Worm (Caenorhabditis elegans) whole organism, midembryonic: ENCODE data around the gene kat-1.

Source experiments
- T22C8.4 ChIP-seq: fragments of 200-800 bp; sonication (Bioruptor generic); IDR thresholded peaks from 2 replicates; pipeline ENCODE4 v1.3.6; 2022; ENCODE audit warnings: missing genetic modification characterization, missing compliant biosample characterization
- cog-1 ChIP-seq: sonication (generic microtip); optimal IDR thresholded peaks from 2 replicates; lab custom pipeline; 2016; ENCODE audit warnings: missing genetic modification characterization, missing compliant biosample characterization
- flt-1 ChIP-seq: fragments of 200-800 bp; sonication (Bioruptor generic); IDR thresholded peaks from 2 replicates; pipeline ENCODE4 v1.3.6; 2022; ENCODE audit warnings: missing genetic modification characterization, missing compliant biosample characterization
- klf-2 ChIP-seq: fragments of 200-800 bp; sonication (Bioruptor generic); conservative IDR thresholded peaks from 2 replicates; pipeline ENCODE4 v1.3.6; 2022; ENCODE audit warnings: missing genetic modification reagents, missing genetic modification characterization, missing compliant biosample characterization
- med-1 ChIP-seq: sonication (generic microtip); optimal IDR thresholded peaks from 2 replicates; lab custom pipeline; 2017; ENCODE audit warnings: missing genetic modification characterization, mild to moderate bottlenecking, missing compliant biosample characterization, antibody characterized with exemption, missing genetic modification reagents; ENCODE audit not compliant: insufficient read depth
- ref-1 ChIP-seq: fragments of 200-800 bp; sonication (Bioruptor generic); conservative IDR thresholded peaks from 2 replicates; pipeline ENCODE4 v1.3.6; 2022; ENCODE audit warnings: missing genetic modification reagents, missing genetic modification characterization, missing compliant biosample characterization
- tab-1 ChIP-seq: fragments of 200-800 bp; sonication (Bioruptor generic); IDR thresholded peaks from 2 replicates; pipeline ENCODE4 v1.3.6; 2022; ENCODE audit warnings: missing genetic modification characterization, missing compliant biosample characterization
- ztf-23 ChIP-seq: fragments of 200-800 bp; sonication (Bioruptor generic); IDR thresholded peaks from 2 replicates; pipeline ENCODE4 v1.3.6; 2022; ENCODE audit warnings: missing genetic modification reagents, missing genetic modification characterization, missing compliant biosample characterization
- ztf-29 ChIP-seq: fragments of 200-800 bp; sonication (Bioruptor generic); IDR thresholded peaks from 2 replicates; pipeline ENCODE4 v1.3.6; 2022; ENCODE audit warnings: missing genetic modification reagents, missing genetic modification characterization, missing compliant biosample characterization

The kat-1 gene

ce11 chrII:7061730-7062129 lies 11.9 kb upstream of the kat-1 start, which contains the start of gene acs-6:
Gene acs-6, plus strand, starts transcription at chrII:7062030.
- no peak for TF ChIP-seq ztf-23
- TF ChIP-seq ref-1 = no peak
- no peak for TF ChIP-seq cog-1 (tag; lab: Kevin White, UChicago)
- no peak for TF ChIP-seq flt-1 (GFP tag; lab: Robert Waterston, UW)
- TF ChIP-seq tab-1 (GFP tag; lab: Robert Waterston, UW) = no peak
- no peak for TF ChIP-seq T22C8.4
- TF ChIP-seq klf-2 (GFP tag; lab: Robert Waterston, UW) = no peak

DNA sequence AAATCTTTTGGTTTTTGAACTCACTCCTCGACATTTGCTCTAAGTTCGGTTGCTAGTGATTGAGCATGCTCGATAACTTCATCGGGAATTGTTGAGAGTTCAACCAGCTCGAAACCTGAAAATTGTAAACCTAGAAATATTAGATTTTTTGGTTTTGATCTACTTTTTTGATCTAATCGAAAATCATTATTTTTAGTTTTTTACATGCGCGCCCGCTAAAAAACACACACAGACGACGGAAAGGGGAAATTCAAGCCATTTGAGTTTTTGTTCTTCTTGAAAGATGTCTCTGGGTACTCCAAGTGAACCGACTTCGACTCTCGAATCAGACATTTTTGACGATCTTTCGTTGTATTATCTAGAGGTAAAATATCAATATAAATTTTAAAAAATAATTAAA lies 8.2 kb upstream of the kat-1 start, which contains the start of gene nos-2:
Gene nos-2, plus strand, starts transcription at position 228 of the 400 bp plus-strand sequence.
- TF ChIP-seq ztf-23 (no peak), tab-1 (GFP tag; lab: Robert Waterston, UW) (no peak), cog-1 (tag; lab: Kevin White, UChicago) (no peak), klf-2 (GFP tag; lab: Robert Waterston, UW) (no peak)

- no peak for TF ChIP-seq flt-1 (GFP tag; lab: Robert Waterston, UW)
- no peak for TF ChIP-seq ztf-29 (GFP tag; lab: Robert Waterston, UW)
- no peak for TF ChIP-seq ref-1
- no peak for TF ChIP-seq ztf-23
- no peak for TF ChIP-seq tab-1 (GFP tag; lab: Robert Waterston, UW)
- TF ChIP-seq cog-1 (tag; lab: Kevin White, UChicago) = no peak
- TF ChIP-seq klf-2 (GFP tag; lab: Robert Waterston, UW) = no peak
- TF ChIP-seq med-1 = no peak
- TF ChIP-seq T22C8.4 = no peak
These were observed 3.7 kb upstream of the kat-1 start, which contains the start of gene him-14 for ce11 chrII:7069866-7070265. Gene him-14, minus strand, starts transcription at chrII:7069966.

- TF ChIP-seq ztf-29 (GFP tag; lab: Robert Waterston, UW) = no peak
- TF ChIP-seq tab-1 (GFP tag; lab: Robert Waterston, UW) = no peak
- TF ChIP-seq klf-2 (GFP tag; lab: Robert Waterston, UW) = no peak
These were observed 3.2 kb upstream of the kat-1 start for ce11 chrII:7070434-7070833.

DNA sequence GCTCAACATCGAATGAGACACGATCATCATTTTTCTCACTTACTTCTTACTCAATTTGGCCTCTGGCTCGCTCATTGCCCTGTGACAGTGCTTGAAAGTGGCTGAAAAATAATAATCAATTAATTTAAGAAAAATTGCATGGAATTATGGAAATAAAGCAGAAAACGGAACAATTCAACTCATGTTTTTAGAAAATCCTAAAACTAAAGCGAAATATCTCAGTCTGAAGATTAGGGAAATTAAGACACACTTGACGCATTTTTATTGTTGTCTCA lies 1.4 kb upstream of the kat-1 start, which contains the start of gene kars-1:
Gene kars-1, minus strand, starts transcription at position 101 of the 275 bp plus-strand sequence.
- no peak for TF ChIP-seq flt-1 (GFP tag; lab: Robert Waterston, UW)
- TF ChIP-seq cog-1 (tag; lab: Kevin White, UChicago) = no peak
- TF ChIP-seq ztf-29 (GFP tag; lab: Robert Waterston, UW) = no peak
- TF ChIP-seq ref-1 = no peak
- no peak for TF ChIP-seq tab-1 (GFP tag; lab: Robert Waterston, UW)
- no peak for TF ChIP-seq med-1
- no peak for TF ChIP-seq ztf-23
- no peak for TF ChIP-seq klf-2 (GFP tag; lab: Robert Waterston, UW)
- no peak for TF ChIP-seq T22C8.4

ce11 chrII:7072590-7073536 lies 751 bp upstream of the kat-1 start:
- TF ChIP-seq ztf-29 (GFP tag; lab: Robert Waterston, UW) (0 out of 2 replicates have a peak, but pooled peaks have one; percentile 41), cog-1 (tag; lab: Kevin White, UChicago) (peak; percentile 74), flt-1 (GFP tag; lab: Robert Waterston, UW) (peak; percentile 77), tab-1 (GFP tag; lab: Robert Waterston, UW) (no peak)

DNA sequence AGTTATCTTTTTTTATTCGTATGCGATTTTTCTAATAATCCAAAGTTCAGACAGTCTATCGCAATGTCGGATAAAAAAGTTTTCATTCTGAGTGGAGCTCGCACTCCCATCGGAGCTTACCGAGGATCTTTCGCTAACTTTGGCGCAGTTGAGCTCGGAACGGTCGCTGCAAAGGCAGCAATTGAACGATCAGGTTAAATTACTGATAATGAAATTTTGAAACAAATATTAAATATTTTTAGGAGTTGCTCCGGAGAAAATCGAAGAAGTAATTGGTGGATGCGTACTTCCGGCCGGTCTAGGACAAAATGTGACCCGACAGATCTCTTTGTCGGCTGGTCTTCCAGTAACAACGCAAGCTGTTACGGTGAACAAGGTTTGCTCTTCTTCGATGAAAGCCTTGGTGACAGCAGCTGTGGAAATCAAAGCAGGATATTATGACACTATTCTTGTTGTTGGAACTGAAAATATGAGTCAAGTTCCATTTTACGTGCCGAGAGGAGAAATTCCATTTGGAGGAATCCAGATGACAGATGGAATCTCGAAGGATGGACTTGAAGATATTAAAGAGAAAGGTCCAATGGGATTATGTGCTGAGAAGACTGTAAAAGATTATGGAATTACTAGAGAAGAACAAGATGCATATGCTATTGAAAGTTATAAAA lies 2.1 kb downstream of the kat-1 start, which contains the start of gene T02G5.7:
Gene T02G5.7, plus strand, starts transcription at position 51 of the 665 bp plus-strand sequence.
- TF ChIP-seq ztf-23 (no peak), ztf-29 (GFP tag; lab: Robert Waterston, UW) (no peak), tab-1 (GFP tag; lab: Robert Waterston, UW) (no peak)

DNA sequence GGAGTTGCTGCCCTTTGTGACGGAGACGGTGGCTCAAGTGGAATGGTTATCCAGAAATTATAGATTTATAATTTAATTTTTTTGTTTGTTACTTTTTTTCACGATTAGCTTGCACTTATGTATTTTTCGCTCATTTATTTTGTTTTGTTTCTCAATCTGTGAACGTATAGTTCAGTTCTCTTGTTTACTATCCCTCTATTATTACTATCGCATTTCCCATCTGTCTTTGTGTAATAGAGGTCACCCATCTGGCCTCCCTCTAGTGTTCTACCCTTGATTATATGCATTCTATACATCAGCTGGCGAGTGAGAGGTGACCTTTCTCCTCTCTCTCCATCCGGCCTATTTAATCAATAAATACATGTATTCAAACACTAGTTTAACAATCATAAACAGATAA lies 10.4 kb downstream of the kat-1 start, which contains the start of the genes T02G5.14 and T02G5.15:
Gene T02G5.14, plus strand, starts transcription at position 301 of the 400 bp plus-strand sequence.
Gene T02G5.15, plus strand, starts transcription at position 301 of the 400 bp plus-strand sequence.
- TF ChIP-seq T22C8.4 = peak; percentile 58

DNA sequence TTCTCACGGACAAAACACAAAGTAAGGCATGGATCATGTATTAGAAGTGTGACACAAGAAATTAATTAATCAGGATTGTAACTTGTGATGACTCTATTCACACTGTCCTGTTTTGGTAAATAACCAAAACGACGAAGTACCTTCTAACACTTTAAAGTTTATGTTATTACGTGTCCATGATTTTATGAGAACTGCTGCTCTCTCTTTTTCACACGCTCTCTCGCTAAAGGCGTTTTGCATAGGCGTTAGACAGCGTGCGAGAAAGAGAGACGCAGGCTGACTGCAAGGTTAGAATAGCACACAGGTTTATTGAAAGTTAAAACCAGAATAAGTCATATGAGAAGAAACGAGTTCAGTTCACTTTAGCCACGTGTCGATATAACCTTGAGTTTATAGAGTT lies 16.5 kb downstream of the kat-1 start:
- TF ChIP-seq klf-2 (GFP tag; lab: Robert Waterston, UW) (no peak), ztf-29 (GFP tag; lab: Robert Waterston, UW) (no peak), tab-1 (GFP tag; lab: Robert Waterston, UW) (no peak), flt-1 (GFP tag; lab: Robert Waterston, UW) (no peak), ztf-23 (no peak), ref-1 (no peak), cog-1 (tag; lab: Kevin White, UChicago) (no peak)

ce11 chrII:7090852-7091251 lies 17.2 kb downstream of the kat-1 start:
- no peak for TF ChIP-seq med-1
- TF ChIP-seq ref-1 = no peak
- no peak for TF ChIP-seq tab-1 (GFP tag; lab: Robert Waterston, UW)
- no peak for TF ChIP-seq T22C8.4
- TF ChIP-seq cog-1 (tag; lab: Kevin White, UChicago) = no peak
- TF ChIP-seq klf-2 (GFP tag; lab: Robert Waterston, UW) = no peak
- TF ChIP-seq ztf-29 (GFP tag; lab: Robert Waterston, UW) = no peak
- TF ChIP-seq flt-1 (GFP tag; lab: Robert Waterston, UW) = no peak
- TF ChIP-seq ztf-23 = no peak
